Worm (Caenorhabditis elegans) whole organism, late embryonic: Measurements from ENCODE around the gene C18H9.1.

Source experiments
- C08G9.2 ChIP-seq: sonication (generic microtip); optimal IDR thresholded peaks from 2 replicates; lab custom pipeline; 2016; ENCODE audit warnings: mild to moderate bottlenecking, missing genetic modification characterization, moderate library complexity, missing compliant biosample characterization
- F13H6.1 ChIP-seq: sonication (generic microtip); optimal IDR thresholded peaks from 2 replicates; lab custom pipeline; 2016; ENCODE audit warnings: missing genetic modification characterization, missing compliant biosample characterization
- K09A11.1 ChIP-seq: sonication (generic microtip); optimal IDR thresholded peaks from 2 replicates; lab custom pipeline; 2017; ENCODE audit warnings: antibody characterized with exemption, mild to moderate bottlenecking, missing genetic modification characterization, missing compliant biosample characterization; ENCODE audit not compliant: insufficient read depth
- T23F11.4 ChIP-seq: fragments of 200-800 bp; sonication (Bioruptor generic); optimal IDR thresholded peaks from 2 replicates; lab custom pipeline; 2018; ENCODE audit warnings: mild to moderate bottlenecking, missing genetic modification characterization, missing compliant biosample characterization
- Y22D7AL.16 ChIP-seq: sonication (generic microtip); optimal IDR thresholded peaks from 2 replicates; lab custom pipeline; 2016; ENCODE audit warnings: missing genetic modification characterization, missing compliant biosample characterization
- ahr-1 ChIP-seq: sonication (generic microtip); optimal IDR thresholded peaks from 2 replicates; lab custom pipeline; 2016; ENCODE audit warnings: missing genetic modification characterization, missing compliant biosample characterization
- ama-1 ChIP-seq: fragments of 150-350 bp; optimal IDR thresholded peaks from 2 replicates; lab custom pipeline; 2014
- ceh-14 ChIP-seq: sonication (generic microtip); optimal IDR thresholded peaks from 2 replicates; lab custom pipeline; 2016; ENCODE audit warnings: missing genotype, missing genetic modification characterization, missing compliant biosample characterization
- ceh-18 ChIP-seq: sonication (generic microtip); optimal IDR thresholded peaks from 2 replicates; lab custom pipeline; 2016; ENCODE audit warnings: missing genetic modification characterization, missing compliant biosample characterization
- ceh-19 ChIP-seq: fragments of 200-800 bp; sonication (Bioruptor generic); optimal IDR thresholded peaks from 2 replicates; lab custom pipeline; 2018; ENCODE audit warnings: mild to moderate bottlenecking, missing genetic modification characterization, missing compliant biosample characterization
- ceh-30 ChIP-seq: fragments of 150-350 bp; optimal IDR thresholded peaks from 2 replicates; lab custom pipeline; 2014; ENCODE audit warnings: missing biosample characterization, missing genetic modification characterization
- ceh-31 ChIP-seq: sonication (generic microtip); optimal IDR thresholded peaks from 2 replicates; lab custom pipeline; 2016; ENCODE audit warnings: missing genetic modification characterization, missing compliant biosample characterization
- ceh-34 ChIP-seq: sonication (generic microtip); optimal IDR thresholded peaks from 2 replicates; lab custom pipeline; 2016; ENCODE audit warnings: mild to moderate bottlenecking, missing genetic modification characterization, missing compliant biosample characterization
- ceh-45 ChIP-seq: fragments of 200-800 bp; sonication (Bioruptor generic); IDR thresholded peaks from 2 replicates; pipeline ENCODE4 v1.3.6; 2022; ENCODE audit warnings: missing genetic modification reagents, missing genetic modification characterization, missing compliant biosample characterization
- ceh-9 ChIP-seq: sonication (generic microtip); optimal IDR thresholded peaks from 2 replicates; lab custom pipeline; 2016; ENCODE audit warnings: mild to moderate bottlenecking, missing genetic modification characterization, inconsistent platforms, missing compliant biosample characterization
- elt-2 ChIP-seq: sonication (generic microtip); optimal IDR thresholded peaks from 2 replicates; lab custom pipeline; 2016; ENCODE audit warnings: missing genetic modification reagents, missing genetic modification characterization, missing compliant biosample characterization
- ets-4 ChIP-seq: sonication (generic microtip); optimal IDR thresholded peaks from 2 replicates; lab custom pipeline; 2016; ENCODE audit warnings: missing genetic modification characterization, missing compliant biosample characterization
- eyg-1 ChIP-seq: sonication (generic microtip); optimal IDR thresholded peaks from 2 replicates; lab custom pipeline; 2016; ENCODE audit warnings: missing genotype, missing genetic modification characterization, missing compliant biosample characterization
- fax-1 ChIP-seq: sonication (generic microtip); optimal IDR thresholded peaks from 2 replicates; lab custom pipeline; 2016; ENCODE audit warnings: missing genotype, missing genetic modification characterization, missing compliant biosample characterization
- gmeb-2 ChIP-seq: sonication (generic microtip); optimal IDR thresholded peaks from 2 replicates; lab custom pipeline; 2016; ENCODE audit warnings: missing genetic modification characterization, inconsistent platforms, missing compliant biosample characterization
- hlh-30 ChIP-seq: sonication (generic microtip); optimal IDR thresholded peaks from 2 replicates; lab custom pipeline; 2017; ENCODE audit warnings: antibody characterized with exemption, missing genetic modification characterization, missing compliant biosample characterization; ENCODE audit not compliant: insufficient read depth
- lim-6 ChIP-seq: sonication (generic microtip); optimal IDR thresholded peaks from 2 replicates; lab custom pipeline; 2016; ENCODE audit warnings: missing genetic modification characterization, missing compliant biosample characterization
- madf-2 ChIP-seq: sonication (generic microtip); optimal IDR thresholded peaks from 2 replicates; lab custom pipeline; 2017; ENCODE audit warnings: missing genetic modification characterization, missing compliant biosample characterization
- mec-3 ChIP-seq: sonication (generic microtip); optimal IDR thresholded peaks from 2 replicates; lab custom pipeline; 2016; ENCODE audit warnings: borderline replicate concordance, missing genetic modification characterization, missing compliant biosample characterization
- nhr-232 ChIP-seq: sonication (generic microtip); optimal IDR thresholded peaks from 2 replicates; lab custom pipeline; 2016; ENCODE audit warnings: missing genetic modification characterization, missing compliant biosample characterization
- pax-1 ChIP-seq: fragments of 150-350 bp; optimal IDR thresholded peaks from 2 replicates; lab custom pipeline; 2014; ENCODE audit warnings: missing biosample characterization, missing genetic modification characterization
- pha-4 ChIP-seq: fragments of 150-350 bp; optimal IDR thresholded peaks from 2 replicates; lab custom pipeline; 2018; ENCODE audit warnings: missing biosample characterization, missing genetic modification reagents, missing genetic modification characterization
- pqm-1 ChIP-seq: sonication (generic microtip); optimal IDR thresholded peaks from 2 replicates; lab custom pipeline; 2016; ENCODE audit warnings: missing genetic modification characterization, missing compliant biosample characterization
- pros-1 ChIP-seq: fragments of 150-350 bp; optimal IDR thresholded peaks from 2 replicates; lab custom pipeline; 2014; ENCODE audit warnings: missing biosample characterization, missing genetic modification reagents, missing genetic modification characterization
- sdc-2 ChIP-seq: sonication (generic microtip); optimal IDR thresholded peaks from 2 replicates; lab custom pipeline; 2016; ENCODE audit warnings: missing genotype, missing genetic modification characterization, missing compliant biosample characterization
- sox-2 ChIP-seq: fragments of 200-800 bp; sonication (Bioruptor generic); IDR thresholded peaks from 2 replicates; pipeline ENCODE4 v1.3.6; 2022; ENCODE audit warnings: missing genetic modification reagents, missing genetic modification characterization, missing compliant biosample characterization
- ttx-3 ChIP-seq: sonication (generic microtip); optimal IDR thresholded peaks from 2 replicates; lab custom pipeline; 2016; ENCODE audit warnings: missing genetic modification reagents, missing genetic modification characterization, missing compliant biosample characterization
- zip-5 ChIP-seq: sonication (generic microtip); optimal IDR thresholded peaks from 2 replicates; lab custom pipeline; 2016; ENCODE audit warnings: missing genetic modification characterization, missing compliant biosample characterization
- ztf-16 ChIP-seq: sonication (generic microtip); optimal IDR thresholded peaks from 2 replicates; lab custom pipeline; 2017; ENCODE audit warnings: missing genetic modification characterization, missing compliant biosample characterization

C18H9.1 gene

DNA sequence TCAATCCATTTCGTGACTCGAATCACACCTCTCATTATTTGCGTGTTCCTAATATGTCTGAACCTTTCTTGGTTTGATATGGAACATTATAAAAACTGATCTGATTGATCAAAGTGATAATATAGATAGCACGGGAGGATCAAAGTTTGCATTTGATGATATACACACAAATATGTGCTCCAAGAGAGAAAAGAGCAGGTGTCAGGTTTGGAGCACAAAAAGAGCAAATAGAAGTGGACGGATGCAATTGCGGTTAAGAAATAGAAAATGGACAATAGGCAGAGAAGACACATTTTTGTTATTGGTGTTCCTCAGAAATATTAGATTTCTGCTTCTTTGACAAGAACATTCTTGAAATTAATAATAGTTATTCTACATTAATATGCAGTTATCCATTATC lies at the start of gene C18H9.1:
Gene C18H9.1, plus strand, starts transcription at position 301 of the 400 bp plus-strand sequence.
- TF ChIP-seq ama-1: no peak
- TF ChIP-seq sox-2 (GFP tag; lab: Robert Waterston, UW): no peak
- no peak for TF ChIP-seq madf-2 (tag; lab: Kevin White, UChicago)
- TF ChIP-seq ceh-31 (tag; lab: Kevin White, UChicago): no peak
- TF ChIP-seq ceh-30 (tag; lab: Kevin White, UChicago): no peak
- TF ChIP-seq ceh-9 (tag; lab: Kevin White, UChicago): no peak
- TF ChIP-seq T23F11.4 (GFP tag; lab: Kevin White, UChicago): no peak
- TF ChIP-seq pha-4 (tag; lab: Kevin White, UChicago): no peak
- no peak for TF ChIP-seq eyg-1 (tag; lab: Kevin White, UChicago)
- TF ChIP-seq lim-6 (tag; lab: Kevin White, UChicago): no peak
- no peak for TF ChIP-seq ceh-19 (GFP tag; lab: Kevin White, UChicago)
- TF ChIP-seq sdc-2 (tag; lab: Kevin White, UChicago): no peak
- no peak for TF ChIP-seq pros-1 (tag; lab: Kevin White, UChicago)
- no peak for TF ChIP-seq ttx-3 (tag; lab: Kevin White, UChicago)
- no peak for TF ChIP-seq C08G9.2 (tag; lab: Kevin White, UChicago)

DNA sequence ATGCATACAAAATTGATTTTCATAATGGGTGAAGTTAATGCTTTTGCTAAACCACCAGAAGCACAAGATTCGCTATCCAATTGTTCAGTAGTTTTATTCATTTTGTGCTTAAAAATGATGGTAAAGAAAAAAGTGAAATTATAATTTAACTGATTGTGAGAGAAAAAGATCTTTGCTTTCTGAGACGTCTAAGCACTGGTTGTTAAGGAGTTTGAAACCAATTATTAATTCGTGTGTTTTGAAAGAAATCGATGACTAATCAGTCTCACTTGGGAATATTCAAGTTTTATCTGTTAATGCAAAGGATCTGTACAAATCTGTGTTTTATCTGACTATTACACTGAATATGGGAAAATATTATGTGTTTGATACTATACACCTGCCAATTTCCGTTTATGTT lies 47.2 kb upstream of the C18H9.1 start, which contains the start of gene sra-26:
Gene sra-26, minus strand, starts transcription at position 101 of the 400 bp plus-strand sequence.
- TF ChIP-seq hlh-30 (no peak), zip-5 (tag; lab: Kevin White, UChicago) (no peak), ceh-45 (GFP tag; lab: Robert Waterston, UW) (no peak), pros-1 (tag; lab: Kevin White, UChicago) (no peak), K09A11.1 (no peak), ceh-14 (tag; lab: Kevin White, UChicago) (no peak), eyg-1 (tag; lab: Kevin White, UChicago) (no peak), T23F11.4 (GFP tag; lab: Kevin White, UChicago) (no peak), madf-2 (tag; lab: Kevin White, UChicago) (no peak), mec-3 (tag; lab: Kevin White, UChicago) (no peak), sdc-2 (tag; lab: Kevin White, UChicago) (no peak), fax-1 (no peak), ceh-34 (no peak), elt-2 (tag; lab: Kevin White, UChicago) (no peak)

DNA sequence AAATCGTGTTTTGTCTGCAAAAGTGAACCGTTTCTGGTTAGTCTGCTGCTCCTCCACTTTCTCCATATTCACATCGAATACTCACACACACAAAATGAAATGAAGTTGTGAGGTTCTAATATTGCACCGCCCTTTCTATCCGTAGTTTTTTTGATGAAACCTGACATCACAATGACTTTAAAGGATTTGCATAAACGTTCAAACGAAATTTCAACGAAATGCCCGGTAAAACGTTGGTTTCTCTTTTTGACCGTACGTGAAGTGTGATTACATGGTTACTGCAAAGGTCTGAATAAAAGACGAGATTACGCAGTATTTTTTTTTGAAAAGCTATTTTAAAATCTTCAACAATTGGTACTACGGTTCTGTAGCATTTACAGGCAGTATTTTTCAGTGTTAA lies 44.6 kb upstream of the C18H9.1 start, which contains the start of gene T19D12.9:
Gene T19D12.9, minus strand, starts transcription at position 101 of the 400 bp plus-strand sequence.
- TF ChIP-seq ceh-18 (tag; lab: Kevin White, UChicago) (no peak), gmeb-2 (tag; lab: Kevin White, UChicago) (no peak), ceh-45 (GFP tag; lab: Robert Waterston, UW) (no peak), sdc-2 (tag; lab: Kevin White, UChicago) (no peak), nhr-232 (tag; lab: Kevin White, UChicago) (no peak), ceh-34 (no peak), ztf-16 (tag; lab: Kevin White, UChicago) (no peak), ahr-1 (no peak), Y22D7AL.16 (tag; lab: Kevin White, UChicago) (no peak), ets-4 (tag; lab: Kevin White, UChicago) (no peak), ceh-9 (tag; lab: Kevin White, UChicago) (no peak), ttx-3 (tag; lab: Kevin White, UChicago) (no peak), pax-1 (tag; lab: Kevin White, UChicago) (no peak), fax-1 (no peak)
- TF ChIP-seq, all 69 proteins: peak for 0

DNA sequence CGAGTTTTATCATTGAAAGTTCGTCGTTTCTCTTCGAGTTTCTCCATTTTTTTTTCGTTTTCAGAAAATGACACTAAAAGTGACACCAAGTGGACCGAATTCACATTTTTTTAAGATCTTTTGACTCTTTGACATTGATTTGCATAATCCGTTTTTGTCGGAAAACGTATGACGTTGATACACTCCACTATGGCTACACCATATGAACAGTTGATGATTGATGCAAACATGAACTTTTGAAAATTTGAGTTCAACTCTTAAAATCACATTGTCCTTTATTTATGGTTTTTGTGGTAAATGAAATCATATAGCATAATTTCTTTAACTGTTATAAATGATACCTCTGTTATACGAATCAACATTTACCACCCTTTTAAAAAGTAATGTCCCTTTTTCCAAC lies 40.1 kb upstream of the C18H9.1 start, which contains the start of gene T19D12.10:
Gene T19D12.10, minus strand, starts transcription at position 101 of the 400 bp plus-strand sequence.
- TF ChIP-seq lim-6 (tag; lab: Kevin White, UChicago) (no peak), F13H6.1 (no peak), ets-4 (tag; lab: Kevin White, UChicago) (no peak)

DNA sequence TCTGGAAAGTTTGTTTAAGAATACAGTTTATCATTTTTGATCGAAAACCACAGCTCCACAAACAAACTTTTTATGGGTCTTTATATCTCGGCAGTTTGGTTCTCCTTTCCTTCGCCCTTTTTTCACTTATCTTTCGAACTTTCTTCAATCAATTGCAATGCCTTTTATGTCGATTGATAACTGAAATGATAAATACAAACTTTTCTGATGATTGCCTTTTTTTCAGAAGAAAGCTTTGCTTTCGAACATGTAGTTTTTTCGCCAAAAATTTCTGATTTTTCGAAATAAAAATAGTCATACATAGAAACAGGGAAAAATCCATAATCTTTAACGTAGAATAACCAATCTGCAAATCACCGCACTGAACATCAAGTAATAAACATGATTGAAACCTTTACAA lies 37.7 kb upstream of the C18H9.1 start, which contains the start of gene T19D12.2:
Gene T19D12.2, plus strand, starts transcription at position 125 of the 400 bp plus-strand sequence.
- TF ChIP-seq ama-1 (no peak), elt-2 (tag; lab: Kevin White, UChicago) (peak; percentile 18), ceh-14 (tag; lab: Kevin White, UChicago) (no peak), ets-4 (tag; lab: Kevin White, UChicago) (no peak), sox-2 (GFP tag; lab: Robert Waterston, UW) (no peak), pqm-1 (tag; lab: Kevin White, UChicago) (no peak), fax-1 (no peak), pha-4 (tag; lab: Kevin White, UChicago) (no peak)
- TF ChIP-seq, all 69 proteins: peak for 1
